Worm (Caenorhabditis elegans): ENCODE measurements around the gene D1005.10.

DNA sequence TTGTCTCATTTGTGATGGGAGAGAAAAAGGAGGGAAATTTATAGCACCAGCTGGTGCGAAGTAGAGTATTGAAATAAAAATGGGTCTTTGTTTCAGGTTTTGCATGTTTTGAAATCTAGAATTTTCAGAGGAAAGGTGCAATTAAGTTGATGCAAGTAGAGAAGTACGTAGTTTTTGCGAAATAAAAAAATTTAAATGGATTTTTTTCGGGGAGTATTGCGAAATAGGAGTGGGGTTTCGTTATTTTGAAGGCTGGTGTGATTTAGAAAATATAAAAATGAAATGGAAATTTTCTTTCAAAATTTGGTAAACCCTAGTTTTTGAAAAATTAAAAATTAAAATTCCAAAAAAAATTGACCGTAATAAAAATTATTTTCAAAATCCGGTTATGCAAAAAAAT, 42.1 kb upstream of the D1005.10 start:
- TF ChIP-seq elt-3 (tag; optimal IDR thresholded peaks at IDR 0.05) (no peak), nhr-237 (tag; optimal IDR thresholded peaks at IDR 0.05) (no peak), unc-62 (GFP tag; optimal IDR thresholded peaks at IDR 0.05) (no peak)
